Worm (Caenorhabditis elegans): ENCODE results near the gene lmtr-2.
A peak's percentile ranks its signal among the peaks of the same experiment; 100 is the strongest.

lmtr-2 gene

DNA sequence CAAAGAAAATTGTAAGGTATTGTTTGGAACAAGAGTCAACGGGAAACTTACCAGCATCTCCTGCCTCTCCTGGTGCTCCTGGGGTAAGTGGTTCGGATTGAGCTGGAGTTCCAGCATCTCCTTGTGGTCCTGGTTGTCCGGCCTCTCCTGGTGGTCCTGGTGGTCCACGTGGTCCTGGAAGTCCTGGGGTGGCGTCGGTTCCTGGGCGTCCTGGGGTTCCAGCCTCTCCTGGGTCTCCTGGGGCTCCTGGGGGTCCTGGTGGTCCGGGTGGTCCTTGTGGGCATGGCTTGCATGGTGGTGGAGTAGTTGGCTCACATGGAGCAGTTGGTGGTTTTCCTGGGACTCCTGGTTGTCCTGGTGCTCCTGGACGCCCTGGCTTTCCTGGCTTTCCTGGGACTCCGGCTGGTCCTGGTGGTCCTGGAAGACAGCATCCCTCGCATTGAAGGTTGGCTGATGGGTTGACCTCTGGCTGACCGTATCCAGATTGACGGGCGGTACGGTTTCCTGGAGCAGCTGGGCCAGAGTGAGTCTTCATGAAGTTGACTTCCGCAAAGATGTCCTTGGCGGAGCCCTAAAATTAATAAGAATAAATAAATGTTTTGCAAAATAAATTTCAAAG is 39.3 kb upstream of the lmtr-2 start:
- no peak for TF ChIP-seq nhr-129 (tag; optimal IDR thresholded peaks at IDR 0.05)
- TF ChIP-seq R02D3.7 (tag; optimal IDR thresholded peaks at IDR 0.05): no peak
- TF ChIP-seq blmp-1 (tag; optimal IDR thresholded peaks at IDR 0.05; ENCODE audit: insufficient read depth): no peak
- TF ChIP-seq elt-1 (tag; optimal IDR thresholded peaks at IDR 0.05): no peak
- no peak for TF ChIP-seq peb-1 (tag; optimal IDR thresholded peaks at IDR 0.05)
- TF ChIP-seq snpc-4 (tag; optimal IDR thresholded peaks at IDR 0.05): no peak
- no peak for TF ChIP-seq lin-11 (tag; optimal IDR thresholded peaks at IDR 0.05)
- no peak for TF ChIP-seq ztf-11 (tag; optimal IDR thresholded peaks at IDR 0.05)
- no peak for TF ChIP-seq aly-2 (tag; optimal IDR thresholded peaks at IDR 0.05)
- no peak for TF ChIP-seq mdl-1 (tag; optimal IDR thresholded peaks at IDR 0.05)
- no peak for TF ChIP-seq ZK546.5 (tag; optimal IDR thresholded peaks at IDR 0.05)
- no peak for TF ChIP-seq mab-5 (tag; optimal IDR thresholded peaks at IDR 0.05)
- TF ChIP-seq nhr-25 (tag; optimal IDR thresholded peaks at IDR 0.05): no peak
- no peak for TF ChIP-seq ztf-1 (GFP tag; conservative IDR thresholded peaks at IDR 0.05)
- no peak for TF ChIP-seq lin-39 (tag; optimal IDR thresholded peaks at IDR 0.05)
- no peak for TF ChIP-seq unc-62 (GFP tag; optimal IDR thresholded peaks at IDR 0.05)
- no peak for TF ChIP-seq gmeb-1 (tag; optimal IDR thresholded peaks at IDR 0.05)
- no peak for TF ChIP-seq elt-3 (tag; optimal IDR thresholded peaks at IDR 0.05)
- TF ChIP-seq mbf-1 (tag; optimal IDR thresholded peaks at IDR 0.05): no peak
- TF ChIP-seq ceh-82 (tag; optimal IDR thresholded peaks at IDR 0.05): no peak

DNA sequence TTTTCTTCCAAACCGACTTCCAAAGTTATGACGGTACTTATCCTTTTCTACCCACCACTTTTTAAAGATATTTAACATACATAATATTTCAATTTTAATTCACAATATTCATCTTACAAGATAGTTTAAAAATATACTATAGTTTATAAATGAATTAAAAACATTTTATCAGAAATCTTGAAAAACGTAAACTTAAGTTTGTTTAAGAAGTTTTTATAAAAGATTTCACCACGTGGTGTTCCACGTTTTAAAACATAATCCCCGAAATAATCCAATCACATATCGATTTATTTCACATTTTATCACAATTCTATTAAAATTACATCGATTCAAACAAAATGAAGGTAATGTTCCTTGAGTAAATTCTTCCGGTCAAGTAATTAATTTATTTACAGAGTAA is 35.8 kb upstream of the lmtr-2 start, which contains the start of gene ZC513.3:
ZC513.3 (plus strand) TSS at position 301 of the 400 bp plus-strand sequence.
- TF ChIP-seq lin-39 (tag; optimal IDR thresholded peaks at IDR 0.05): no peak
- no peak for TF ChIP-seq lsy-2 (tag; optimal IDR thresholded peaks at IDR 0.05)

DNA sequence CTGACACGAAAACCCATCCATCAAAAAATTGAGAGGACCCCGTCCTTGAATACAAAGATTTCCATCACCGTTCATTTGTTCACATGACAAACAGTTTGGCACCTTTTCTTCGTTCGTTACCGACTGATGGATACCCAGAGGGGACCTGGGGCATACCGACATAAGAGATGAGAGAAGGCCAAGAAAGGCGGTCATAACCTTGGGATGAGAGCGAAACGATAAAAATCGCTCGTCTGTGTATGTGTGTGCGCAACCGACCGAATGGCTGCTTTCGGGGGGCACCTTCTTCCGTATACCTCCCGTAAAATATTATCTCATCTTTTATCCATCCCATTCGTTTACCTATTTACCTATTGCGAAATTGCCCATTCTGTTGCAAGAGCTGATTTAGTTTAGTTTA is 34.1 kb upstream of the lmtr-2 start:
- peak; percentile 81 for TF ChIP-seq ceh-16 (tag; optimal IDR thresholded peaks at IDR 0.05)
- TF ChIP-seq mab-5 (tag; optimal IDR thresholded peaks at IDR 0.05): no peak
- TF ChIP-seq crh-2 (tag; optimal IDR thresholded peaks at IDR 0.05): peak; percentile 4
- no peak for TF ChIP-seq elt-1 (tag; optimal IDR thresholded peaks at IDR 0.05)
- TF ChIP-seq sem-4 (tag; optimal IDR thresholded peaks at IDR 0.05): no peak
- peak; percentile 15 for TF ChIP-seq sma-9 (GFP tag; optimal IDR thresholded peaks at IDR 0.05)
- TF ChIP-seq sma-9 (tag; optimal IDR thresholded peaks at IDR 0.05): no peak
- TF ChIP-seq nhr-25 (tag; optimal IDR thresholded peaks at IDR 0.05): peak; percentile 71
- no peak for TF ChIP-seq skn-1 (tag; optimal IDR thresholded peaks at IDR 0.05)
- TF ChIP-seq ceh-82 (tag; optimal IDR thresholded peaks at IDR 0.05): no peak
- no peak for TF ChIP-seq R02D3.7 (tag; optimal IDR thresholded peaks at IDR 0.05)
- TF ChIP-seq unc-55 (GFP tag; optimal IDR thresholded peaks at IDR 0.05): no peak
- peak; percentile 44 for TF ChIP-seq nhr-21 (tag; optimal IDR thresholded peaks at IDR 0.05)
- no peak for TF ChIP-seq peb-1 (tag; optimal IDR thresholded peaks at IDR 0.05)
- TF ChIP-seq F13H6.1 (tag; optimal IDR thresholded peaks at IDR 0.05): no peak
- TF ChIP-seq egl-27 (tag; optimal IDR thresholded peaks at IDR 0.05): peak; percentile 40
- peak; percentile 21 for TF ChIP-seq sma-3 (GFP tag; optimal IDR thresholded peaks at IDR 0.05)

- TF ChIP-seq nhr-129 (tag; optimal IDR thresholded peaks at IDR 0.05) (peak; percentile 38), lin-39 (tag; optimal IDR thresholded peaks at IDR 0.05) (no peak), crh-2 (tag; optimal IDR thresholded peaks at IDR 0.05) (no peak), mdl-1 (tag; optimal IDR thresholded peaks at IDR 0.05) (no peak), ztf-1 (GFP tag; conservative IDR thresholded peaks at IDR 0.05) (no peak), mbf-1 (tag; optimal IDR thresholded peaks at IDR 0.05) (no peak), R02D3.7 (tag; optimal IDR thresholded peaks at IDR 0.05) (no peak), ztf-11 (tag; optimal IDR thresholded peaks at IDR 0.05) (no peak), unc-39 (tag; optimal IDR thresholded peaks at IDR 0.05) (no peak), C34F6.9 (tag; optimal IDR thresholded peaks at IDR 0.05) (no peak), blmp-1 (tag; optimal IDR thresholded peaks at IDR 0.05; ENCODE audit: insufficient read depth) (peak; percentile 56), snpc-4 (tag; optimal IDR thresholded peaks at IDR 0.05) (no peak), nhr-21 (tag; optimal IDR thresholded peaks at IDR 0.05) (peak; percentile 11), ama-1 (optimal IDR thresholded peaks at IDR 0.05) (no peak), dmd-4 (tag; optimal IDR thresholded peaks at IDR 0.05) (no peak), fos-1 (tag; optimal IDR thresholded peaks at IDR 0.05) (no peak), zag-1 (tag; optimal IDR thresholded peaks at IDR 0.05) (no peak), nhr-11 (tag; optimal IDR thresholded peaks at IDR 0.05) (no peak), elt-1 (tag; optimal IDR thresholded peaks at IDR 0.05) (peak; percentile 9), lsy-2 (tag; optimal IDR thresholded peaks at IDR 0.05) (no peak), peb-1 (tag; optimal IDR thresholded peaks at IDR 0.05) (no peak), sma-9 (GFP tag; optimal IDR thresholded peaks at IDR 0.05) (peak; percentile 44), sma-9 (tag; optimal IDR thresholded peaks at IDR 0.05) (no peak), alr-1 (tag; optimal IDR thresholded peaks at IDR 0.05) (no peak), sem-4 (tag; optimal IDR thresholded peaks at IDR 0.05) (no peak), mab-5 (tag; optimal IDR thresholded peaks at IDR 0.05) (no peak), ceh-82 (tag; optimal IDR thresholded peaks at IDR 0.05) (no peak), nhr-23 (tag; optimal IDR thresholded peaks at IDR 0.05) (no peak), unc-55 (GFP tag; optimal IDR thresholded peaks at IDR 0.05) (no peak), F13H6.1 (tag; optimal IDR thresholded peaks at IDR 0.05) (no peak)
Measured at ce11 chrV:8043664-8044063, 32.8 kb upstream of the lmtr-2 start.

Data from whole organism, L2 larva.